Worm (Caenorhabditis elegans) whole organism, L1 larva: ENCODE results near the gene ZK673.6.

Experiments used
- ama-1 ChIP-seq: fragments of 150-350 bp; optimal IDR thresholded peaks from 2 replicates; lab custom pipeline; 2014
- ceh-82 ChIP-seq, 3 experiments: fragments of 150-350 bp in 1 of 3; sonication (generic microtip) in 2 of 3; optimal IDR thresholded peaks; 2 replicates each; lab custom pipeline; 2014 to 2017; ENCODE audit warnings: missing biosample characterization in 3 of 3, missing genetic modification characterization in 3 of 3
- efl-1 ChIP-seq, 4 experiments: fragments of 150-350 bp; optimal IDR thresholded peaks in 3 of 4; peaks in 1 of 4; 1 replicate in 1 of 4; 2 replicates in 3 of 4; lab custom pipeline; 2014; ENCODE audit warnings: missing biosample characterization in 2 of 4, missing genetic modification characterization in 2 of 4, missing genetic modification reagents in 2 of 4
- grh-1 ChIP-seq: fragments of 200-800 bp; sonication (Bioruptor generic); IDR thresholded peaks from 2 replicates; pipeline ENCODE4 v1.3.6; 2022; ENCODE audit warnings: missing genetic modification reagents, missing genetic modification characterization, missing compliant biosample characterization
- nhr-11 ChIP-seq: fragments of 150-350 bp; optimal IDR thresholded peaks from 2 replicates; lab custom pipeline; 2014; ENCODE audit warnings: missing biosample characterization, missing genetic modification characterization
- nhr-76 ChIP-seq: sonication (generic microtip); optimal IDR thresholded peaks from 2 replicates; lab custom pipeline; 2017; ENCODE audit warnings: missing biosample characterization, missing genetic modification characterization
- nhr-77 ChIP-seq: fragments of 150-350 bp; optimal IDR thresholded peaks from 2 replicates; lab custom pipeline; 2014; ENCODE audit warnings: missing biosample characterization, missing genetic modification characterization
- pag-3 ChIP-seq: sonication (generic microtip); optimal IDR thresholded peaks from 2 replicates; lab custom pipeline; 2017; ENCODE audit warnings: missing genetic modification characterization, mild to moderate bottlenecking, missing compliant biosample characterization, antibody characterized with exemption, borderline replicate concordance; ENCODE audit not compliant: insufficient read depth
- skn-1 ChIP-seq: fragments of 150-350 bp; optimal IDR thresholded peaks from 2 replicates; lab custom pipeline; 2014; ENCODE audit warnings: missing biosample characterization, missing genetic modification characterization
- snpc-4 ChIP-seq: fragments of 150-350 bp; optimal IDR thresholded peaks from 2 replicates; lab custom pipeline; 2014; ENCODE audit warnings: missing biosample characterization, missing genetic modification characterization
- unc-62 ChIP-seq: fragments of 150-350 bp; optimal IDR thresholded peaks from 2 replicates; lab custom pipeline; 2014; ENCODE audit warnings: missing biosample characterization, missing genetic modification reagents, missing genetic modification characterization
- zag-1 ChIP-seq: fragments of 150-350 bp; optimal IDR thresholded peaks from 2 replicates; lab custom pipeline; 2014; ENCODE audit warnings: missing biosample characterization, missing genetic modification characterization
- ztf-11 ChIP-seq, 2 experiments: sonication (generic microtip); optimal IDR thresholded peaks; 2 replicates each; lab custom pipeline; 2016 to 2017; ENCODE audit warnings: missing genetic modification characterization in 2 of 2, missing biosample characterization in 1 of 2, missing compliant biosample characterization in 1 of 2

DNA sequence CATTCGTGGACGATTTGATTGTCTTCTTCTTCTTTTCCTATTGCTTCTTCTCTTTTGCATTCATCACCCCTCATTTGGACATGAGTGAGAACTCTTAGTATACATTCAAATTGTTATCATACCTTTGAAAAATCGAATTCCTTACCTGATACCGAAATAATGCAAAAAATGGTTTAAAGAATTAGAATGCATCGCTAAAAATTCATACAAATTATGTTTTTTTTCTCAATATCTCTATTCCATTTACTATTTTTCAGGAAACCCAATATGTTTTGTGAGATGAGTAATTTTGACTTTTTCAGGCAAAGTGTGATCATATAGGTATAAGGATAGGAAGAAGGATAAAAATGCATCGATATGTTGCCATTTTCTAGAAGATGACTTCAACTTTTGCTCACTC is 7.2 kb downstream of the ZK673.6 start, which contains the start of gene ZK673.11:
- no peak for TF ChIP-seq zag-1 (tag; lab: Kevin White, UChicago)
- TF ChIP-seq nhr-11 (tag; lab: Kevin White, UChicago): no peak
- no peak for TF ChIP-seq snpc-4 (tag; lab: Kevin White, UChicago)
- TF ChIP-seq nhr-76 (tag; lab: Kevin White, UChicago): no peak
- TF ChIP-seq ceh-82 (tag; optimal IDR thresholded peaks at IDR 0.05; lab: Kevin White, UChicago): no peak
- TF ChIP-seq nhr-77 (tag; lab: Kevin White, UChicago): no peak
- no peak for TF ChIP-seq ztf-11 (tag; optimal IDR thresholded peaks at IDR 0.05; lab: Kevin White, UChicago)
- no peak for TF ChIP-seq skn-1 (tag; lab: Kevin White, UChicago)
- no peak for TF ChIP-seq efl-1 (optimal IDR thresholded peaks at IDR 0.05; lab: Kevin White, UChicago)
- TF ChIP-seq efl-1 (GFP tag; optimal IDR thresholded peaks at IDR 0.05 in 1 of 2; lab: Kevin White, UChicago): no peak
- no peak for TF ChIP-seq grh-1 (GFP tag; lab: Robert Waterston, UW)
- TF ChIP-seq pag-3: no peak
- TF ChIP-seq unc-62: no peak
- no peak for TF ChIP-seq ama-1
